Fruit fly (Drosophila melanogaster) whole organism, embryonic: Measurements from ENCODE around the gene CG2955.

Source experiments
- Asciz ChIP-seq: fragments of 200-800 bp; sonication (Bioruptor generic); optimal IDR thresholded peaks from 2 replicates; lab custom pipeline; 2017; ENCODE audit warnings: missing biosample characterization, mild to moderate bottlenecking, missing genetic modification characterization, missing genetic modification reagents
- B-H2 ChIP-seq: fragments of 200-800 bp; sonication (Bioruptor generic); optimal IDR thresholded peaks from 2 replicates; lab custom pipeline; 2018; ENCODE audit warnings: missing biosample characterization, mild to moderate bottlenecking, missing genetic modification characterization
- CG10267 ChIP-seq: fragments of 200-800 bp; sonication (Bioruptor generic); optimal IDR thresholded peaks from 2 replicates; lab custom pipeline; 2018; ENCODE audit warnings: missing biosample characterization, mild to moderate bottlenecking, missing genetic modification characterization, moderate library complexity
- CG11398 ChIP-seq: fragments of 200-800 bp; sonication (Bioruptor generic); optimal IDR thresholded peaks from 2 replicates; lab custom pipeline; 2016; ENCODE audit warnings: missing biosample characterization, missing genetic modification characterization
- CG12104 ChIP-seq: fragments of 200-800 bp; sonication (Bioruptor generic); optimal IDR thresholded peaks from 3 replicates; lab custom pipeline; 2016; ENCODE audit warnings: missing biosample characterization, missing genetic modification characterization
- CG12219 ChIP-seq: fragments of 200-800 bp; sonication (Bioruptor generic); optimal IDR thresholded peaks from 3 replicates; lab custom pipeline; 2018; ENCODE audit warnings: missing biosample characterization, mild to moderate bottlenecking, missing genetic modification characterization
- CG12236 ChIP-seq: fragments of 200-800 bp; sonication (Bioruptor generic); optimal IDR thresholded peaks from 2 replicates; lab custom pipeline; 2016; ENCODE audit warnings: missing biosample characterization, missing genetic modification characterization
- CG12391 ChIP-seq: fragments of 200-800 bp; sonication (Bioruptor generic); optimal IDR thresholded peaks from 3 replicates; lab custom pipeline; 2018; ENCODE audit warnings: missing biosample characterization, mild to moderate bottlenecking, missing genetic modification characterization, moderate library complexity
- CG12942 ChIP-seq: fragments of 200-800 bp; sonication (Bioruptor generic); optimal IDR thresholded peaks from 3 replicates; lab custom pipeline; 2016; ENCODE audit warnings: missing biosample characterization, missing genetic modification characterization
- CG13296 ChIP-seq: fragments of 200-800 bp; sonication (Bioruptor generic); optimal IDR thresholded peaks from 3 replicates; lab custom pipeline; 2018; ENCODE audit warnings: missing biosample characterization, mild to moderate bottlenecking, missing genetic modification characterization
- CG13424 ChIP-seq: fragments of 200-800 bp; sonication (Bioruptor generic); optimal IDR thresholded peaks from 2 replicates; lab custom pipeline; 2019; ENCODE audit warnings: missing biosample characterization, mild to moderate bottlenecking, missing genetic modification characterization, moderate library complexity
- CG15269 ChIP-seq: fragments of 200-800 bp; sonication (Bioruptor generic); optimal IDR thresholded peaks from 2 replicates; lab custom pipeline; 2018; ENCODE audit warnings: missing biosample characterization, mild to moderate bottlenecking, missing genetic modification characterization, moderate library complexity
- CG17612 ChIP-seq: fragments of 200-800 bp; sonication (Bioruptor generic); IDR thresholded peaks from 2 replicates; pipeline ENCODE4 v1.3.6; 2022; ENCODE audit warnings: missing biosample characterization, missing genetic modification characterization
- CG17912 ChIP-seq: fragments of 200-800 bp; sonication (Bioruptor generic); optimal IDR thresholded peaks from 2 replicates; lab custom pipeline; 2018; ENCODE audit warnings: missing biosample characterization, mild to moderate bottlenecking, missing genetic modification characterization
- CG18619 ChIP-seq: fragments of 200-800 bp; sonication (Bioruptor generic); optimal IDR thresholded peaks from 3 replicates; lab custom pipeline; 2017; ENCODE audit warnings: missing biosample characterization, mild to moderate bottlenecking, missing genetic modification characterization
- CG34422 ChIP-seq: fragments of 200-800 bp; sonication (Bioruptor generic); IDR thresholded peaks from 3 replicates; pipeline ENCODE4 v1.3.6; 2022; ENCODE audit warnings: missing biosample characterization, missing genetic modification characterization
- CG3847 ChIP-seq: fragments of 200-800 bp; sonication (Bioruptor generic); IDR thresholded peaks from 2 replicates; pipeline ENCODE4 v1.3.6; 2022; ENCODE audit warnings: missing biosample characterization, missing genetic modification characterization
- CG4282 ChIP-seq: fragments of 200-800 bp; sonication (Bioruptor generic); optimal IDR thresholded peaks from 2 replicates; lab custom pipeline; 2016; ENCODE audit warnings: missing biosample characterization, missing genetic modification characterization
- CG4617 ChIP-seq: fragments of 200-800 bp; sonication (Bioruptor generic); optimal IDR thresholded peaks from 3 replicates; lab custom pipeline; 2016; ENCODE audit warnings: missing biosample characterization, missing genetic modification characterization, borderline replicate concordance
- CG4820 ChIP-seq: fragments of 200-800 bp; sonication (Bioruptor generic); optimal IDR thresholded peaks from 3 replicates; lab custom pipeline; 2016; ENCODE audit warnings: missing biosample characterization, missing genetic modification characterization
- CG6791 ChIP-seq: fragments of 200-800 bp; sonication (Bioruptor generic); IDR thresholded peaks from 3 replicates; pipeline ENCODE4 v1.3.6; 2022; ENCODE audit warnings: missing biosample characterization, missing genetic modification characterization; ENCODE audit not compliant: partially characterized antibody
- CG6813 ChIP-seq: fragments of 200-800 bp; sonication (Bioruptor generic); optimal IDR thresholded peaks from 2 replicates; lab custom pipeline; 2017; ENCODE audit warnings: missing biosample characterization, missing genetic modification characterization, mild to moderate bottlenecking, moderate library complexity, missing genetic modification reagents
- CG8388 ChIP-seq: fragments of 200-800 bp; sonication (Bioruptor generic); optimal IDR thresholded peaks from 2 replicates; lab custom pipeline; 2019; ENCODE audit warnings: missing biosample characterization, mild to moderate bottlenecking, missing genetic modification characterization, moderate library complexity
- Dll ChIP-seq: fragments of 200-800 bp; sonication (Bioruptor generic); IDR thresholded peaks from 4 replicates; pipeline ENCODE4 v1.3.6; 2022; ENCODE audit warnings: missing biosample characterization, missing genetic modification characterization; ENCODE audit not compliant: partially characterized antibody
- E2f1 ChIP-seq: fragments of 200-800 bp; sonication (Bioruptor generic); IDR thresholded peaks from 2 replicates; pipeline ENCODE4 v1.3.6; 2022; ENCODE audit warnings: missing biosample characterization, missing genetic modification characterization
- ERR ChIP-seq: fragments of 200-800 bp; sonication (Bioruptor generic); optimal IDR thresholded peaks from 2 replicates; lab custom pipeline; 2016; ENCODE audit warnings: missing biosample characterization, missing genetic modification characterization
- Ets65A ChIP-seq: fragments of 200-800 bp; sonication (Bioruptor generic); peaks from one replicate; lab custom pipeline; 2016; ENCODE audit warnings: missing biosample characterization, missing genetic modification characterization
- Hr78 ChIP-seq, 2 experiments: fragments of 200-800 bp in 1 of 2; fragments of >200 bp in 1 of 2; sonication (Bioruptor generic) in 1 of 2; optimal IDR thresholded peaks; 2 replicates each; lab custom pipeline; 2017 to 2019; ENCODE audit warnings: missing biosample characterization in 2 of 2, missing genetic modification characterization in 2 of 2, mild to moderate bottlenecking in 1 of 2, moderate library complexity in 1 of 2
- Optix ChIP-seq: fragments of 200-800 bp; sonication (Bioruptor generic); IDR thresholded peaks from 3 replicates; pipeline ENCODE4 v1.3.6; 2022; ENCODE audit warnings: missing biosample characterization, missing genetic modification characterization
- Six4 ChIP-seq: fragments of 200-800 bp; sonication (Bioruptor generic); optimal IDR thresholded peaks from 2 replicates; lab custom pipeline; 2016; ENCODE audit warnings: missing biosample characterization, missing genetic modification characterization
- ash1 ChIP-seq: fragments of 200-800 bp; sonication (Bioruptor generic); optimal IDR thresholded peaks from 2 replicates; lab custom pipeline; 2018; ENCODE audit warnings: missing biosample characterization, mild to moderate bottlenecking, missing genetic modification characterization
- chif ChIP-seq, 2 experiments: fragments of 200-800 bp; sonication (Bioruptor generic); optimal IDR thresholded peaks; 3 replicates each; lab custom pipeline; 2016; ENCODE audit warnings: missing biosample characterization in 2 of 2, missing genetic modification characterization in 2 of 2
- dmrt11E ChIP-seq: fragments of 200-800 bp; sonication (Bioruptor generic); optimal IDR thresholded peaks from 3 replicates; lab custom pipeline; 2018; ENCODE audit warnings: missing biosample characterization, mild to moderate bottlenecking, missing genetic modification characterization, moderate library complexity
- ems ChIP-seq: fragments of 200-800 bp; sonication (Bioruptor generic); optimal IDR thresholded peaks from 3 replicates; lab custom pipeline; 2016; ENCODE audit warnings: missing biosample characterization, missing genetic modification characterization
- gsb ChIP-seq: fragments of 200-800 bp; sonication (Bioruptor generic); IDR thresholded peaks from 2 replicates; pipeline ENCODE4 v1.3.6; 2022; ENCODE audit warnings: missing biosample characterization, missing genetic modification characterization
- kah ChIP-seq: fragments of 200-800 bp; sonication (Bioruptor generic); optimal IDR thresholded peaks from 2 replicates; lab custom pipeline; 2018; ENCODE audit warnings: missing biosample characterization, mild to moderate bottlenecking, missing genetic modification characterization
- knrl ChIP-seq: fragments of 200-800 bp; sonication (Bioruptor generic); IDR thresholded peaks from 3 replicates; pipeline ENCODE4 v1.3.6; 2022; ENCODE audit warnings: missing biosample characterization, missing genetic modification characterization; ENCODE audit not compliant: partially characterized antibody
- ro ChIP-seq: fragments of 200-800 bp; sonication (Bioruptor generic); IDR thresholded peaks from 2 replicates; pipeline ENCODE4 v1.3.6; 2022; ENCODE audit warnings: missing biosample characterization, missing genetic modification characterization
- row ChIP-seq: fragments of 200-800 bp; sonication (Bioruptor generic); IDR thresholded peaks from 3 replicates; pipeline ENCODE4 v1.3.6; 2022; ENCODE audit warnings: missing biosample characterization, missing genetic modification characterization
- seq ChIP-seq: fragments of 200-800 bp; sonication (Bioruptor generic); IDR thresholded peaks from 2 replicates; pipeline ENCODE4 v1.3.6; 2022; ENCODE audit warnings: missing biosample characterization, missing genetic modification characterization
- shn ChIP-seq: fragments of 200-800 bp; sonication (Bioruptor generic); optimal IDR thresholded peaks from 3 replicates; lab custom pipeline; 2016; ENCODE audit warnings: missing biosample characterization, missing genetic modification characterization
- sisA ChIP-seq: fragments of 200-800 bp; sonication (Bioruptor generic); IDR thresholded peaks from 2 replicates; pipeline ENCODE4 v1.3.6; 2022; ENCODE audit warnings: missing biosample characterization, missing genetic modification characterization
- so ChIP-seq: fragments of 200-800 bp; sonication (Bioruptor generic); IDR thresholded peaks from 3 replicates; pipeline ENCODE4 v1.3.6; 2022; ENCODE audit warnings: missing biosample characterization, missing genetic modification characterization
- sqz ChIP-seq: fragments of 200-800 bp; sonication (Bioruptor generic); optimal IDR thresholded peaks from 3 replicates; lab custom pipeline; 2018; ENCODE audit warnings: missing biosample characterization, mild to moderate bottlenecking, missing genetic modification characterization
- stwl ChIP-seq: fragments of 200-800 bp; sonication (Bioruptor generic); optimal IDR thresholded peaks from 3 replicates; lab custom pipeline; 2018; ENCODE audit warnings: missing biosample characterization, mild to moderate bottlenecking, missing genetic modification characterization, moderate library complexity
- tll ChIP-seq, 2 experiments: fragments of 200-800 bp in 1 of 2; fragments of >200 bp in 1 of 2; sonication (Bioruptor generic) in 1 of 2; optimal IDR thresholded peaks; 2 replicates each; lab custom pipeline; 2017 to 2019; ENCODE audit warnings: missing biosample characterization in 2 of 2, missing genetic modification characterization in 2 of 2, mild to moderate bottlenecking in 1 of 2, moderate library complexity in 1 of 2
- trh ChIP-seq: fragments of 200-800 bp; sonication (Bioruptor generic); optimal IDR thresholded peaks from 2 replicates; lab custom pipeline; 2016; ENCODE audit warnings: missing biosample characterization, missing genetic modification characterization
- unc-4 ChIP-seq: fragments of 200-800 bp; sonication (Bioruptor generic); IDR thresholded peaks from 2 replicates; pipeline ENCODE4 v1.3.6; 2022; ENCODE audit warnings: missing biosample characterization, missing genetic modification characterization; ENCODE audit not compliant: partially characterized antibody

The CG2955 gene

dm6 chr2L:4118983-4119670, 30.0 kb upstream of the CG2955 start (continued):
- TF ChIP-seq CG34422 (GFP tag; lab: Robert Waterston, UW): peak; percentile 87
- TF ChIP-seq Optix: no peak
- TF ChIP-seq dmrt11E: peak; percentile 93
- TF ChIP-seq E2f1 (GFP tag; lab: Robert Waterston, UW): peak; percentile 74
- TF ChIP-seq Dll: no peak
- peak; percentile 63 for TF ChIP-seq CG18619 (GFP tag; lab: Kevin White, UChicago)
- peak; percentile 33 for TF ChIP-seq CG4282 (GFP tag; lab: Kevin White, UChicago)
- no peak for TF ChIP-seq ash1 (GFP tag; lab: Kevin White, UChicago)
- peak; percentile 75 for TF ChIP-seq CG12219 (GFP tag; lab: Kevin White, UChicago)
- TF ChIP-seq shn (GFP tag; lab: Kevin White, UChicago): peak; percentile 15
- TF ChIP-seq CG10267: peak; percentile 82
- TF ChIP-seq CG6813 (GFP tag; lab: Kevin White, UChicago): peak; percentile 71
- peak; percentile 40 for TF ChIP-seq gsb
- peak; percentile 28 for TF ChIP-seq CG4617 (GFP tag; lab: Kevin White, UChicago)
- peak; percentile 69 for TF ChIP-seq Six4 (GFP tag; lab: Kevin White, UChicago)
- TF ChIP-seq CG3847 (GFP tag; lab: Robert Waterston, UW): peak; percentile 55; the same call in 1 of the 2 replicates
- peak; percentile 54 for TF ChIP-seq CG11398 (GFP tag; lab: Kevin White, UChicago)
- TF ChIP-seq B-H2 (GFP tag; lab: Kevin White, UChicago): no peak
- peak; percentile 35 for TF ChIP-seq stwl (tag; lab: Kevin White, UChicago)
- TF ChIP-seq CG17612 (GFP tag; lab: Robert Waterston, UW): no peak; the same call in 1 of the 2 replicates
- peak; percentile 83 for TF ChIP-seq seq (GFP tag; lab: Robert Waterston, UW)
- peak; percentile 68 for TF ChIP-seq sisA (GFP tag; lab: Robert Waterston, UW)
- TF ChIP-seq CG12236: peak; percentile 63
- no peak for TF ChIP-seq tll (GFP tag; optimal IDR thresholded peaks at IDR 0.05; lab: Kevin White, UChicago)
- no peak for TF ChIP-seq unc-4 (GFP tag; lab: Robert Waterston, UW)
- TF ChIP-seq CG12942 (GFP tag; lab: Kevin White, UChicago): peak; percentile 55
- TF ChIP-seq Ets65A (GFP tag; lab: Kevin White, UChicago): peak; percentile 80
- peak; percentile 73 for TF ChIP-seq Asciz (GFP tag; lab: Kevin White, UChicago)
- TF ChIP-seq sqz (GFP tag; lab: Kevin White, UChicago): peak; percentile 84
- no peak for TF ChIP-seq CG17912 (GFP tag; lab: Kevin White, UChicago)
- TF ChIP-seq row: peak; percentile 88
- TF ChIP-seq kah (GFP tag; lab: Kevin White, UChicago): peak; percentile 70
- TF ChIP-seq so (GFP tag; lab: Robert Waterston, UW): peak; percentile 75; the same call in 2 of the 3 replicates
- TF ChIP-seq knrl (GFP tag; lab: Robert Waterston, UW): no peak
- TF ChIP-seq CG4820 (GFP tag; lab: Kevin White, UChicago): peak; percentile 84
- peak; percentile 68 to 90 for TF ChIP-seq chif (GFP tag; optimal IDR thresholded peaks at IDR 0.05; lab: Kevin White, UChicago)
- no peak for TF ChIP-seq CG6791 (GFP tag; lab: Robert Waterston, UW)
- peak; percentile 83 for TF ChIP-seq CG8388
- peak; percentile 66 for TF ChIP-seq ERR (GFP tag; lab: Kevin White, UChicago)
- TF ChIP-seq CG15269 (tag; lab: Kevin White, UChicago): peak; percentile 78
- peak; percentile 87 for TF ChIP-seq CG13424 (tag; lab: Kevin White, UChicago)
- TF ChIP-seq Hr78 (GFP tag; optimal IDR thresholded peaks at IDR 0.05; lab: Kevin White, UChicago): peak in 1 of 2 experiments; percentile 40
- TF ChIP-seq ro (GFP tag; lab: Robert Waterston, UW): peak; percentile 34; the same call in 1 of the 2 replicates
- TF ChIP-seq CG13296 (GFP tag; lab: Kevin White, UChicago): peak; percentile 70
- peak; percentile 86 for TF ChIP-seq CG12391
- peak; percentile 71 for TF ChIP-seq ems (GFP tag; lab: Kevin White, UChicago)
- TF ChIP-seq CG12104: peak; percentile 61
- TF ChIP-seq trh (GFP tag; lab: Kevin White, UChicago): peak; percentile 47
